Worm (Caenorhabditis elegans) whole organism, L3 larva: ENCODE measurements around the gene Y53C12A.6.

Experiments
- ceh-82 ChIP-seq: fragments of 150-350 bp; optimal IDR thresholded peaks from 2 replicates; lab custom pipeline; 2014; ENCODE audit warnings: missing biosample characterization, missing genetic modification characterization
- elt-1 ChIP-seq: fragments of 150-350 bp; optimal IDR thresholded peaks from 2 replicates; lab custom pipeline; 2014; ENCODE audit warnings: missing biosample characterization, missing genetic modification characterization
- elt-2 ChIP-seq: sonication (generic microtip); optimal IDR thresholded peaks from 2 replicates; lab custom pipeline; 2016; ENCODE audit warnings: missing genetic modification reagents, mild to moderate bottlenecking, missing genetic modification characterization, missing compliant biosample characterization

DNA sequence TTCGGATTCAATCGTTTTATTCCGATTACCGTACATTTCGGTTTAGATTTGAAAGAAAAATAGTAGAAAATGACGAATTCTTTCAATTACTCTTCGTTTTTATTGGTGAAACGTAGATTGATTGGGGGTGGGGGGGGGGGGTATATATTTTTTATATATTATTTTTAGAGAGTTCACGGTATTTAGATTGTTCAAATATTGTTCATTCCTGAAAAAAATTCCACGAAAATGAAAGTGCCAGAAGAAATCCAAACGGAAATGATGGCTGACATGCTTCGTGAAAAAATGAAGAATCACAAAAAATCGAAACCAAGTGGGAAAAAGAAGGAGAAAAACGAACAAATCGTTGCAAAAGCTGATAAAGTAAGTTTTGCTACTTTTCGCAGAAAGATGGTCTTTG lies 17.4 kb downstream of the Y53C12A.6 start, which contains the start of the genes Y53C12A.8 and Y53C12A.7:
- no peak for TF ChIP-seq elt-1
- TF ChIP-seq elt-2 (tag; lab: Kevin White, UChicago) = no peak
- TF ChIP-seq ceh-82 (tag; lab: Kevin White, UChicago) = no peak
